Worm (Caenorhabditis elegans) whole organism, L2 larva: ENCODE measurements around the gene C08F11.12.
A peak's percentile ranks its signal among the peaks of the same experiment; 100 is the strongest.

ENCODE experiments used
- C34F6.9 ChIP-seq: fragments of 150-350 bp; optimal IDR thresholded peaks from 2 replicates; lab custom pipeline; 2014; ENCODE audit warnings: missing biosample characterization, missing genetic modification characterization
- F13H6.1 ChIP-seq: sonication (generic microtip); optimal IDR thresholded peaks from 2 replicates; lab custom pipeline; 2016; ENCODE audit warnings: missing genetic modification characterization, missing compliant biosample characterization
- R02D3.7 ChIP-seq: fragments of 150-350 bp; optimal IDR thresholded peaks from 2 replicates; lab custom pipeline; 2014; ENCODE audit warnings: missing biosample characterization, missing genetic modification characterization
- ZK546.5 ChIP-seq: sonication (generic microtip); optimal IDR thresholded peaks from 2 replicates; lab custom pipeline; 2017; ENCODE audit warnings: missing biosample characterization, missing genetic modification characterization
- alr-1 ChIP-seq: fragments of 150-350 bp; optimal IDR thresholded peaks from 2 replicates; lab custom pipeline; 2014; ENCODE audit warnings: missing biosample characterization, missing genetic modification characterization
- aly-2 ChIP-seq: fragments of 150-350 bp; optimal IDR thresholded peaks from 2 replicates; lab custom pipeline; 2014; ENCODE audit warnings: missing biosample characterization, missing genetic modification characterization
- ama-1 ChIP-seq: fragments of 150-350 bp; optimal IDR thresholded peaks from 2 replicates; lab custom pipeline; 2018; ENCODE audit warnings: inconsistent platforms
- ceh-16 ChIP-seq: fragments of 150-350 bp; optimal IDR thresholded peaks from 2 replicates; lab custom pipeline; 2014; ENCODE audit warnings: missing biosample characterization, missing genetic modification characterization
- crh-2 ChIP-seq: sonication (generic microtip); optimal IDR thresholded peaks from 2 replicates; lab custom pipeline; 2017; ENCODE audit warnings: missing biosample characterization, missing genetic modification characterization
- dmd-4 ChIP-seq: sonication (generic microtip); optimal IDR thresholded peaks from 2 replicates; lab custom pipeline; 2017; ENCODE audit warnings: missing biosample characterization, missing genetic modification characterization
- egl-27 ChIP-seq: sonication (generic microtip); optimal IDR thresholded peaks from 3 replicates; lab custom pipeline; 2017; ENCODE audit warnings: missing biosample characterization, missing genetic modification reagents, missing genetic modification characterization
- elt-1 ChIP-seq: fragments of 150-350 bp; optimal IDR thresholded peaks from 2 replicates; lab custom pipeline; 2014; ENCODE audit warnings: missing biosample characterization, missing genetic modification characterization
- elt-3 ChIP-seq: sonication (generic microtip); optimal IDR thresholded peaks from 2 replicates; lab custom pipeline; 2017; ENCODE audit warnings: missing biosample characterization, missing genetic modification characterization
- fos-1 ChIP-seq: fragments of 150-350 bp; optimal IDR thresholded peaks from 2 replicates; lab custom pipeline; 2014; ENCODE audit warnings: missing biosample characterization, missing genetic modification characterization
- gmeb-1 ChIP-seq: fragments of 150-350 bp; optimal IDR thresholded peaks from 2 replicates; lab custom pipeline; 2014; ENCODE audit warnings: missing biosample characterization, missing genetic modification characterization
- lin-11 ChIP-seq: fragments of 150-350 bp; sonication (generic microtip); optimal IDR thresholded peaks from 2 replicates; lab custom pipeline; 2014; ENCODE audit warnings: missing biosample characterization, missing genetic modification characterization, inconsistent platforms, mixed read lengths
- lin-13 ChIP-seq: fragments of 150-350 bp; optimal IDR thresholded peaks from 2 replicates; lab custom pipeline; 2014; ENCODE audit warnings: missing biosample characterization, missing genetic modification reagents, missing genetic modification characterization
- lin-39 ChIP-seq: fragments of 150-350 bp; optimal IDR thresholded peaks from 2 replicates; lab custom pipeline; 2014; ENCODE audit warnings: missing biosample characterization, missing genetic modification reagents, missing genetic modification characterization
- lsy-2 ChIP-seq, 2 experiments: fragments of 150-350 bp in 1 of 2; sonication (generic microtip) in 1 of 2; optimal IDR thresholded peaks; 2 replicates each; lab custom pipeline; 2014 to 2017; ENCODE audit warnings: missing biosample characterization in 2 of 2, missing genetic modification characterization in 2 of 2
- mab-5 ChIP-seq: fragments of 150-350 bp; optimal IDR thresholded peaks from 2 replicates; lab custom pipeline; 2014; ENCODE audit warnings: missing biosample characterization, missing genetic modification characterization
- mbf-1 ChIP-seq: sonication (generic microtip); optimal IDR thresholded peaks from 2 replicates; lab custom pipeline; 2017; ENCODE audit warnings: missing biosample characterization, missing genetic modification characterization
- nhr-10 ChIP-seq: sonication (generic microtip); optimal IDR thresholded peaks from 2 replicates; lab custom pipeline; 2017; ENCODE audit warnings: missing biosample characterization, missing genetic modification characterization
- nhr-11 ChIP-seq: fragments of 150-350 bp; optimal IDR thresholded peaks from 2 replicates; lab custom pipeline; 2014; ENCODE audit warnings: missing biosample characterization, missing genetic modification characterization
- nhr-129 ChIP-seq: fragments of 150-350 bp; optimal IDR thresholded peaks from 2 replicates; lab custom pipeline; 2014; ENCODE audit warnings: missing biosample characterization, missing genetic modification characterization
- nhr-237 ChIP-seq: fragments of 150-350 bp; optimal IDR thresholded peaks from 2 replicates; lab custom pipeline; 2014; ENCODE audit warnings: missing biosample characterization, missing genetic modification characterization
- skn-1 ChIP-seq: sonication (generic microtip); optimal IDR thresholded peaks from 2 replicates; lab custom pipeline; 2017; ENCODE audit warnings: missing biosample characterization, missing genetic modification characterization
- sma-3 ChIP-seq: sonication (generic microtip); optimal IDR thresholded peaks from 2 replicates; lab custom pipeline; 2016; ENCODE audit warnings: missing genetic modification reagents, missing genetic modification characterization, missing compliant biosample characterization
- snpc-4 ChIP-seq: fragments of 150-350 bp; optimal IDR thresholded peaks from 2 replicates; lab custom pipeline; 2014; ENCODE audit warnings: missing biosample characterization, missing genetic modification characterization
- unc-39 ChIP-seq: fragments of 150-350 bp; optimal IDR thresholded peaks from 2 replicates; lab custom pipeline; 2014; ENCODE audit warnings: missing biosample characterization, missing genetic modification characterization
- unc-62 ChIP-seq: fragments of 150-350 bp; optimal IDR thresholded peaks from 2 replicates; lab custom pipeline; 2014; ENCODE audit warnings: missing biosample characterization, missing genetic modification reagents, missing genetic modification characterization
- zag-1 ChIP-seq: fragments of 150-350 bp; optimal IDR thresholded peaks from 2 replicates; lab custom pipeline; 2014; ENCODE audit warnings: missing biosample characterization, missing genetic modification characterization
- ztf-11 ChIP-seq: sonication (generic microtip); optimal IDR thresholded peaks from 2 replicates; lab custom pipeline; 2017; ENCODE audit warnings: missing biosample characterization, missing genetic modification characterization
- ztf-4 ChIP-seq: fragments of 150-350 bp; optimal IDR thresholded peaks from 2 replicates; lab custom pipeline; 2014; ENCODE audit warnings: missing biosample characterization, missing genetic modification characterization

Gene C08F11.12

ce11 chrIV:13639027-13639426 is 12.3 kb downstream of the C08F11.12 start, which contains the start of gene ugt-22:
ugt-22 (plus strand) TSS chrIV:13639260.
- TF ChIP-seq skn-1 (tag; lab: Kevin White, UChicago), result peak; percentile 68
- TF ChIP-seq dmd-4 (tag; lab: Kevin White, UChicago), result no peak
- peak; percentile 15 for TF ChIP-seq gmeb-1 (tag; lab: Kevin White, UChicago)
- no peak for TF ChIP-seq F13H6.1 (tag; lab: Kevin White, UChicago)
- peak; percentile 73 for TF ChIP-seq fos-1 (tag; lab: Kevin White, UChicago)

- TF ChIP-seq ama-1 (lab: Kevin White, UChicago) (no peak), unc-62 (no peak), aly-2 (tag; lab: Kevin White, UChicago) (no peak), nhr-237 (tag; lab: Kevin White, UChicago) (no peak), elt-3 (tag; lab: Kevin White, UChicago) (no peak), ceh-16 (tag; lab: Kevin White, UChicago) (no peak), lin-11 (tag; lab: Kevin White, UChicago) (no peak), crh-2 (tag; lab: Kevin White, UChicago) (no peak), C34F6.9 (tag; lab: Kevin White, UChicago) (no peak), unc-39 (tag; lab: Kevin White, UChicago) (no peak), lin-39 (tag; lab: Kevin White, UChicago) (no peak), mab-5 (tag; lab: Kevin White, UChicago) (no peak), mbf-1 (tag; lab: Kevin White, UChicago) (no peak), sma-3 (no peak), ztf-11 (tag; lab: Kevin White, UChicago) (no peak), elt-1 (tag; lab: Kevin White, UChicago) (no peak), lsy-2 (tag; optimal IDR thresholded peaks at IDR 0.05; lab: Kevin White, UChicago) (no peak), lin-13 (no peak), nhr-11 (tag; lab: Kevin White, UChicago) (no peak)
- TF ChIP-seq, all 48 proteins: peak for 0
Measured at ce11 chrIV:13636975-13637374, 14.3 kb downstream of the C08F11.12 start, which contains the start of gene C08F11.7. C08F11.7 (plus strand) TSS chrIV:13637275.

ce11 chrIV:13633165-13633564 is 18.1 kb downstream of the C08F11.12 start, which contains the start of gene fbxa-98:
fbxa-98 (plus strand) TSS chrIV:13633407.
- TF ChIP-seq elt-3 (tag; lab: Kevin White, UChicago), result no peak
- TF ChIP-seq nhr-11 (tag; lab: Kevin White, UChicago), result no peak
- TF ChIP-seq R02D3.7 (tag; lab: Kevin White, UChicago), result no peak
- TF ChIP-seq aly-2 (tag; lab: Kevin White, UChicago), result no peak
- TF ChIP-seq mab-5 (tag; lab: Kevin White, UChicago), result no peak
- TF ChIP-seq ztf-4, result no peak
- TF ChIP-seq egl-27 (tag; lab: Kevin White, UChicago), result no peak
- no peak for TF ChIP-seq elt-1 (tag; lab: Kevin White, UChicago)
- TF ChIP-seq mbf-1 (tag; lab: Kevin White, UChicago), result no peak
- no peak for TF ChIP-seq unc-39 (tag; lab: Kevin White, UChicago)
- TF ChIP-seq, all 48 proteins: peak for 0

ce11 chrIV:13632613-13633012 is 18.7 kb downstream of the C08F11.12 start:
- TF ChIP-seq dmd-4 (tag; lab: Kevin White, UChicago) (no peak), elt-3 (tag; lab: Kevin White, UChicago) (no peak), nhr-129 (tag; lab: Kevin White, UChicago) (no peak), zag-1 (tag; lab: Kevin White, UChicago) (no peak), R02D3.7 (tag; lab: Kevin White, UChicago) (no peak), lin-11 (tag; lab: Kevin White, UChicago) (no peak), alr-1 (tag; lab: Kevin White, UChicago) (no peak), elt-1 (tag; lab: Kevin White, UChicago) (no peak), ceh-16 (tag; lab: Kevin White, UChicago) (no peak), nhr-10 (tag; lab: Kevin White, UChicago) (no peak), ama-1 (lab: Kevin White, UChicago) (no peak), ZK546.5 (tag; lab: Kevin White, UChicago) (no peak)

- TF ChIP-seq ceh-16 (tag; lab: Kevin White, UChicago), result no peak
- no peak for TF ChIP-seq snpc-4 (tag; lab: Kevin White, UChicago)
- TF ChIP-seq nhr-237 (tag; lab: Kevin White, UChicago), result no peak
- TF ChIP-seq dmd-4 (tag; lab: Kevin White, UChicago), result no peak
Measured at ce11 chrIV:13626469-13626868, 24.8 kb downstream of the C08F11.12 start, which contains the start of gene sru-21. sru-21 (plus strand) TSS chrIV:13626769.
